Worm (Caenorhabditis elegans): Measurements from ENCODE around the gene lgc-53.

DNA sequence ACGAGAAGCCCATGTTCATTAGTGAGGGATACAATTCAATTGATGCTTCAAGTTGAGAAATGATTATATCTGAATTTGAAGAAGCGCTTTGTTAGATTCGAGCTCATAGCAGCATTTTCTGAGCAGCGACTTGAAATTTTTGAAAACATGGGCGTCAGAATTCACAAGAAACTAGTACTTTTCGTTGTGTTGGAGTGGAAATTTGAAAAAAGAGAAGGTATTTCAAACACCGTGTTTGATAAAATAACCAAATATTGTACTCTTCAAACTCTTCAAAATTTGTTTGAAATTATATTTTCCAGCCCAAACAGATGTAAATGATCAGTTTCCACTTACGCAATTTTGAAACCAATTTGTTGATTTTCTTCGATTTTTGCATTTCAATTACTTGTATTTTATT is 33.5 kb downstream of the lgc-53 start, which contains the start of gene C10E2.2:
- TF ChIP-seq rbr-2 (tag; optimal IDR thresholded peaks at IDR 0.05) = no peak
- TF ChIP-seq zip-11 (GFP tag; IDR thresholded peaks at IDR 0.05) = no peak
- no peak for TF ChIP-seq nhr-76 (tag; optimal IDR thresholded peaks at IDR 0.05)
- TF ChIP-seq lir-3 (tag; optimal IDR thresholded peaks at IDR 0.05) = no peak
- TF ChIP-seq ceh-44 (GFP tag; IDR thresholded peaks at IDR 0.05) = no peak
- no peak for TF ChIP-seq fos-1 (tag; optimal IDR thresholded peaks at IDR 0.05)
- no peak for TF ChIP-seq ama-1 (optimal IDR thresholded peaks at IDR 0.05)
- TF ChIP-seq dmd-9 (GFP tag; IDR thresholded peaks at IDR 0.05) = no peak
- no peak for TF ChIP-seq nhr-42 (GFP tag; IDR thresholded peaks at IDR 0.05)
- TF ChIP-seq nhr-77 (tag; optimal IDR thresholded peaks at IDR 0.05) = no peak
- TF ChIP-seq lin-38 (GFP tag; IDR thresholded peaks at IDR 0.05) = no peak
- TF ChIP-seq aha-1 (tag) = no peak
- TF ChIP-seq lin-1 (GFP tag; IDR thresholded peaks at IDR 0.05) = no peak
- TF ChIP-seq nhr-10 (tag; optimal IDR thresholded peaks at IDR 0.05) = no peak
